Worm (Caenorhabditis elegans) whole organism, L4/young adult: ENCODE data around the gene nhr-247.
"Not testable (repeated sequence)": the region's sequence is repeated elsewhere in the genome, so short reads cannot be mapped to it uniquely, and the experiment has no call there.

Experiments
- W03F9.2 ChIP-seq: fragments of 150-350 bp; optimal IDR thresholded peaks from 2 replicates; lab custom pipeline; 2014; ENCODE audit warnings: missing biosample characterization, missing genetic modification characterization
- dao-5 ChIP-seq: sonication (generic microtip); optimal IDR thresholded peaks from 2 replicates; lab custom pipeline; 2016; ENCODE audit warnings: missing genotype, missing genetic modification characterization, moderate library complexity, missing compliant biosample characterization
- him-1 ChIP-seq: sonication (generic microtip); optimal IDR thresholded peaks from 2 replicates; lab custom pipeline; 2016; ENCODE audit warnings: missing genotype, missing genetic modification reagents, missing genetic modification characterization, missing compliant biosample characterization

nhr-247 gene

DNA sequence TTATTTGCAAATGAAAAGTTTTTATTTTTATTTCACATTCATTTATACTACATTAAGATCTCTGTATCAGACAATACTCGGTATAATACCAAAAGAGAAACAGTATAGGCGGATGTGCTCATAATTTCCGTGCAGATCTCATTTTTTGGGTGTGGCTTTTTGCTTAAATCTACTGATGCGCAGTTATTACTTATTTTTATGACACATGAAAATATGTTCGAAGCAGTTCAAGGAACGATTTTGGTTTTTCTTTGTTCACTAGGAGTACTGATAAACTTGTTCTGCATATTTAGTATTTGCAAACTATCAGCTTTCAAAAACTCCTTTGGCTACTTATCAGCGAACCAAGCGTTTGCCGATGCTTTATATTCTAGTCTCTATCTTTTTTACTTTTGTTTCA is 29.6 kb downstream of the nhr-247 start, which contains the start of gene srx-58:
Gene srx-58 (plus strand): TSS at position 301 of the 400 bp plus-strand sequence.
- TF ChIP-seq W03F9.2 (tag; lab: Kevin White, UChicago) (no peak), dao-5 (tag; lab: Kevin White, UChicago) (no peak), him-1 (tag; lab: Kevin White, UChicago) (no peak)

DNA sequence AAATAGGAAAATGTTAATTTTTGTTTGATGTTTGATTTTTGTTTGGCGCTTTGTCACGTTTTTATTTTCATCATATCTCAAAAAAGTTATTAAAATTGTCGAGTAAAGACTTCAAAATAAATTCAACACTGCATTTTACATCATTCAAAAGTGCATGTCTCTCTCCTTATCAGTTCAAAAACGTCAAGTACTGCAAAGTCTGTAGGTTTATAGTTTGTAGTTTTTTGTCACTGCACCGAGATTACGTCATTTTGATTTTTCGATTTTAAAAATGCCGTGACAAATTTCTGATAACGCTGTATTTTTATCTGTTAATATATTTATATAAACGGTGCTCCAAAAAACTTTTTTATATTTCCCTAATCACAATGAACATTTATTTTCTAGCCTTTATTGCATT is 31.9 kb downstream of the nhr-247 start, which contains the start of gene C29F3.7:
Gene C29F3.7 (plus strand): TSS at position 254 of the 400 bp plus-strand sequence.
- TF ChIP-seq him-1 (tag; lab: Kevin White, UChicago), result no peak
- no peak for TF ChIP-seq dao-5 (tag; lab: Kevin White, UChicago)
- no peak for TF ChIP-seq W03F9.2 (tag; lab: Kevin White, UChicago)

DNA sequence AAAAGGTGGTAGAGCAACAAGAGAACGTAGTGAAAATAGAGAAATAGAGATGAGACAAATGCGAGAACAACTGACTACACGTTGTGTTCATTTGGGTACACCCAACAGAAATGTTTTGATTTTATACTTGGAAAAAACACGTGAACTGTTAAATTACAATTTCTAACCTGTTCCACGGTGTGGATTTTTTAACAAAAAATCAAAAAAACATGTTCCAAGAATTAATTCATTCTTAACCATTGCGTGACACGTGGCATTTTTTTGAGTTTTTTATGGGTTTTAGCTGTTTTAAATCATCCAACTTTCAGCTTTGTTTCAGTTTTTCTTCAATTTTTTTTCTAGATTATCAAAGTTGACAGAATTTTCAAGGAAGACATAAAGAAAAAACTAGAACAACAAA is 38.6 kb downstream of the nhr-247 start, which contains the start of gene ech-1.1:
Gene ech-1.1 (minus strand): TSS at position 101 of the 400 bp plus-strand sequence.
- not testable (repeated sequence) for TF ChIP-seq W03F9.2, him-1, dao-5 (tag; lab: Kevin White, UChicago)

DNA sequence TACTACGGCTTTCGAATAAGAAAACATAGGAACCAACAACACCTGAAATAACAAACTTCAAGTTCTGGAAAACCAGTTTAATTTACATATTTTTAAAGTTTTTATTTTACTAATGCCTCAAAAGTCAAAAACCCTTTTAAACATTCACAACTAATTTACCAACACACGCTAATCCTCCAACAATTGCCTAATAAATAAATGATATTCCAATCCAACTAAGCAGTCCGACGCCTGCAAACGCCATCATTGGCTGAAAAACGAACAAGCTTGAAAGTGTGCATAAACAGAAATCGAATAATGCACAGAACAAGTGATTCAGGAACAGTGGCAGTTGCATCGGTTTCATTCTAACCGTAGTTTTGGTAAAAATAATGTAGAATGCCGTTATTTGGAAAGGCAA is 45.0 kb downstream of the nhr-247 start:
- TF ChIP-seq dao-5 (tag; lab: Kevin White, UChicago) (no peak), him-1 (tag; lab: Kevin White, UChicago) (no peak), W03F9.2 (tag; lab: Kevin White, UChicago) (no peak)

DNA sequence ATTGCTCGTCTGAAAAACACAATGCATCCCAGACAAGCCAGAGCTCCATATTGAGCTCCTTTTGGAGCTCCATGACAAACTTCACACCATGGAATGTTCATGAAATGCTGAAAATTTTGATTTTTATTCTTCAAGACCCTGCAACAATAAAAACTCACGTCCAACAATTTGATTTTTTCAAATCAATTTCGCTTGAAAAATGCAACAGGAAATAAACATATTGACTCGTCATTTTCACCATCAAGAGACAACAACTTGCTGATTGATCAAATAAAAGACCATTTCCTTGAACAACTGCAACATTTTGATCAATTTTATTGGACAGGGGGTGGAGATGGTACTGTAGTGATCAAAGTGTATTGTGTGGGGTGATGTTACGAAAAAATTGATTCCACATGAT is 46.9 kb downstream of the nhr-247 start, which contains the start of gene nhr-269:
Gene nhr-269 (minus strand): TSS at position 101 of the 400 bp plus-strand sequence.
- TF ChIP-seq W03F9.2 (tag; lab: Kevin White, UChicago) (no peak), dao-5 (tag; lab: Kevin White, UChicago) (no peak), him-1 (tag; lab: Kevin White, UChicago) (no peak)
